Fruit fly (Drosophila melanogaster) whole organism, embryonic: ENCODE measurements around the gene CG1532.

Source experiments
- Bgb ChIP-seq: fragments of 200-800 bp; sonication (Bioruptor generic); IDR thresholded peaks from 2 replicates; pipeline ENCODE4 v1.3.6; 2022; ENCODE audit warnings: missing biosample characterization, missing genetic modification characterization; ENCODE audit not compliant: partially characterized antibody
- Blimp-1 ChIP-seq: fragments of 200-800 bp; sonication (Bioruptor generic); optimal IDR thresholded peaks from 3 replicates; lab custom pipeline; 2018; ENCODE audit warnings: missing biosample characterization, missing genetic modification characterization, mild to moderate bottlenecking, moderate library complexity, missing genetic modification reagents
- CG10366 ChIP-seq: fragments of 200-800 bp; sonication (Bioruptor generic); IDR thresholded peaks from 2 replicates; pipeline ENCODE4 v1.3.6; 2022; ENCODE audit warnings: missing biosample characterization, missing genetic modification characterization
- CG10565 ChIP-seq: fragments of 200-800 bp; sonication (Bioruptor generic); optimal IDR thresholded peaks from 3 replicates; lab custom pipeline; 2016; ENCODE audit warnings: missing biosample characterization, mild to moderate bottlenecking, missing genetic modification characterization
- CG12299 ChIP-seq: fragments of 200-800 bp; sonication (Bioruptor generic); optimal IDR thresholded peaks from 2 replicates; lab custom pipeline; 2018; ENCODE audit warnings: missing biosample characterization, mild to moderate bottlenecking, missing genetic modification characterization
- CG13123 ChIP-seq: fragments of 200-800 bp; sonication (Bioruptor generic); optimal IDR thresholded peaks from 2 replicates; lab custom pipeline; 2016; ENCODE audit warnings: missing biosample characterization, missing genetic modification characterization
- CG13287 ChIP-seq: fragments of 200-800 bp; sonication (Bioruptor generic); IDR thresholded peaks from 2 replicates; pipeline ENCODE4 v1.3.6; 2022; ENCODE audit warnings: missing biosample characterization, missing genetic modification characterization; ENCODE audit not compliant: partially characterized antibody
- CG13894 ChIP-seq: fragments of 200-800 bp; sonication (Bioruptor generic); optimal IDR thresholded peaks from 3 replicates; lab custom pipeline; 2018; ENCODE audit warnings: missing biosample characterization, mild to moderate bottlenecking, missing genetic modification characterization, moderate library complexity
- CG14014 ChIP-seq: fragments of 200-800 bp; sonication (Bioruptor generic); IDR thresholded peaks from 2 replicates; pipeline ENCODE4 v1.3.6; 2022; ENCODE audit warnings: missing biosample characterization, missing genetic modification characterization
- CG15479 ChIP-seq: fragments of 200-800 bp; sonication (Bioruptor generic); optimal IDR thresholded peaks from 3 replicates; lab custom pipeline; 2019; ENCODE audit warnings: missing biosample characterization, mild to moderate bottlenecking, missing genetic modification characterization, moderate library complexity
- CG17359 ChIP-seq: fragments of 200-800 bp; sonication (Bioruptor generic); optimal IDR thresholded peaks from 3 replicates; lab custom pipeline; 2018; ENCODE audit warnings: missing biosample characterization, mild to moderate bottlenecking, missing genetic modification characterization, moderate library complexity
- CG18599 ChIP-seq: fragments of 200-800 bp; sonication (Bioruptor generic); optimal IDR thresholded peaks from 3 replicates; lab custom pipeline; 2017; ENCODE audit warnings: missing biosample characterization, missing genetic modification characterization, mild to moderate bottlenecking, moderate library complexity, missing genetic modification reagents
- CG2120 ChIP-seq: fragments of 200-800 bp; sonication (Bioruptor generic); optimal IDR thresholded peaks from 3 replicates; lab custom pipeline; 2016; ENCODE audit warnings: missing biosample characterization, missing genetic modification characterization
- CG31365 ChIP-seq: fragments of 200-800 bp; sonication (Bioruptor generic); optimal IDR thresholded peaks from 2 replicates; lab custom pipeline; 2018; ENCODE audit warnings: missing biosample characterization, mild to moderate bottlenecking, missing genetic modification characterization
- CG4282 ChIP-seq: fragments of 200-800 bp; sonication (Bioruptor generic); optimal IDR thresholded peaks from 2 replicates; lab custom pipeline; 2016; ENCODE audit warnings: missing biosample characterization, missing genetic modification characterization
- CG4328 ChIP-seq: fragments of 200-800 bp; sonication (Bioruptor generic); optimal IDR thresholded peaks from 3 replicates; lab custom pipeline; 2017; ENCODE audit warnings: missing biosample characterization, missing genetic modification reagents, missing genetic modification characterization
- CG4404 ChIP-seq: fragments of 200-800 bp; sonication (Bioruptor generic); IDR thresholded peaks from 2 replicates; pipeline ENCODE4 v1.3.6; 2022; ENCODE audit warnings: missing biosample characterization, missing genetic modification characterization
- CG4617 ChIP-seq: fragments of 200-800 bp; sonication (Bioruptor generic); optimal IDR thresholded peaks from 3 replicates; lab custom pipeline; 2016; ENCODE audit warnings: missing biosample characterization, missing genetic modification characterization, borderline replicate concordance
- CG8089 ChIP-seq: fragments of 200-800 bp; sonication (Bioruptor generic); optimal IDR thresholded peaks from 3 replicates; lab custom pipeline; 2016; ENCODE audit warnings: missing biosample characterization, missing genetic modification characterization
- CG8290 ChIP-seq, 3 experiments: fragments of 200-800 bp; sonication (Bioruptor generic); optimal IDR thresholded peaks; 2 replicates each; lab custom pipeline; 2016 to 2019; ENCODE audit warnings: missing biosample characterization in 3 of 3, missing genetic modification characterization in 3 of 3, mild to moderate bottlenecking in 2 of 3, moderate library complexity in 1 of 3
- CG9797 ChIP-seq: fragments of 200-800 bp; sonication (Bioruptor generic); optimal IDR thresholded peaks from 3 replicates; lab custom pipeline; 2018; ENCODE audit warnings: missing biosample characterization, mild to moderate bottlenecking, missing genetic modification characterization
- CTCF ChIP-seq: fragments of 200-800 bp; sonication (Bioruptor generic); optimal IDR thresholded peaks from 2 replicates; lab custom pipeline; 2017; ENCODE audit warnings: missing biosample characterization, mild to moderate bottlenecking, missing genetic modification characterization, moderate library complexity
- CoRest ChIP-seq: fragments of 200-800 bp; sonication (Bioruptor generic); optimal IDR thresholded peaks from 3 replicates; lab custom pipeline; 2018; ENCODE audit warnings: missing biosample characterization, mild to moderate bottlenecking, missing genetic modification characterization, moderate library complexity
- Dfd ChIP-seq, 2 experiments: fragments of >200 bp; optimal IDR thresholded peaks; 2 replicates each; lab custom pipeline; 2017; ENCODE audit warnings: missing biosample characterization in 2 of 2, missing genetic modification characterization in 2 of 2
- Dip2 ChIP-seq: fragments of 200-800 bp; sonication (Bioruptor generic); IDR thresholded peaks from 2 replicates; pipeline ENCODE4 v1.3.6; 2022; ENCODE audit warnings: missing biosample characterization, missing genetic modification characterization
- GATAe ChIP-seq: fragments of 200-800 bp; sonication (Bioruptor generic); conservative IDR thresholded peaks from 2 replicates; pipeline ENCODE4 v1.3.6; 2022; ENCODE audit warnings: missing biosample characterization, missing genetic modification characterization
- Hr3 ChIP-seq: fragments of 200-800 bp; sonication (Bioruptor generic); optimal IDR thresholded peaks from 3 replicates; lab custom pipeline; 2016; ENCODE audit warnings: missing biosample characterization, missing genetic modification characterization
- Lhr ChIP-seq: fragments of 200-800 bp; sonication (Bioruptor generic); optimal IDR thresholded peaks from 3 replicates; lab custom pipeline; 2017; ENCODE audit warnings: mild to moderate bottlenecking, missing biosample characterization, missing genetic modification reagents, missing genetic modification characterization
- MESR4 ChIP-seq: fragments of 200-800 bp; sonication (Bioruptor generic); optimal IDR thresholded peaks from 2 replicates; lab custom pipeline; 2018; ENCODE audit warnings: missing biosample characterization, mild to moderate bottlenecking, missing genetic modification characterization, moderate library complexity
- Optix ChIP-seq: fragments of 200-800 bp; sonication (Bioruptor generic); IDR thresholded peaks from 3 replicates; pipeline ENCODE4 v1.3.6; 2022; ENCODE audit warnings: missing biosample characterization, missing genetic modification characterization
- Side ChIP-seq: fragments of 200-800 bp; sonication (Bioruptor generic); optimal IDR thresholded peaks from 2 replicates; lab custom pipeline; 2016; ENCODE audit warnings: missing biosample characterization, missing genetic modification characterization
- Stat92E ChIP-seq, 3 experiments: fragments of >200 bp in 2 of 3; fragments of 200-800 bp in 1 of 3; sonication (Bioruptor generic) in 1 of 3; optimal IDR thresholded peaks; 2 replicates each; lab custom pipeline; 2017 to 2019; ENCODE audit warnings: missing biosample characterization in 3 of 3, missing genetic modification characterization in 3 of 3, mild to moderate bottlenecking in 1 of 3, moderate library complexity in 1 of 3
- ac ChIP-seq: fragments of 200-800 bp; sonication (Bioruptor generic); optimal IDR thresholded peaks from 3 replicates; lab custom pipeline; 2017; ENCODE audit warnings: missing biosample characterization, mild to moderate bottlenecking, missing genetic modification characterization
- bigmax ChIP-seq: fragments of 200-800 bp; sonication (Bioruptor generic); optimal IDR thresholded peaks from 2 replicates; lab custom pipeline; 2018; ENCODE audit warnings: missing biosample characterization, mild to moderate bottlenecking, missing genetic modification characterization
- bsh ChIP-seq, 2 experiments: fragments of 200-800 bp; sonication (Bioruptor generic); optimal IDR thresholded peaks; 2 replicates each; lab custom pipeline; 2017 to 2018; ENCODE audit warnings: mild to moderate bottlenecking in 2 of 2, missing biosample characterization in 2 of 2, missing genetic modification characterization in 2 of 2, moderate library complexity in 1 of 2
- crol ChIP-seq: fragments of 200-800 bp; sonication (Bioruptor generic); IDR thresholded peaks from 2 replicates; pipeline ENCODE4 v1.3.6; 2022; ENCODE audit warnings: missing biosample characterization, missing genetic modification characterization
- dati ChIP-seq: fragments of 200-800 bp; sonication (Bioruptor generic); IDR thresholded peaks from 2 replicates; pipeline ENCODE4 v1.3.6; 2022; ENCODE audit warnings: missing biosample characterization, missing genetic modification characterization
- eve ChIP-seq, 2 experiments: fragments of >200 bp; optimal IDR thresholded peaks; 2 replicates each; lab custom pipeline; 2017; ENCODE audit warnings: missing biosample characterization in 2 of 2, missing genetic modification characterization in 2 of 2
- ewg ChIP-seq: fragments of 200-800 bp; sonication (Bioruptor generic); optimal IDR thresholded peaks from 3 replicates; lab custom pipeline; 2017; ENCODE audit warnings: mild to moderate bottlenecking, missing biosample characterization, missing genetic modification reagents, missing genetic modification characterization
- fru ChIP-seq: fragments of >200 bp; optimal IDR thresholded peaks from 2 replicates; lab custom pipeline; 2017
- kay ChIP-seq: fragments of 200-800 bp; sonication (Bioruptor generic); optimal IDR thresholded peaks from 2 replicates; lab custom pipeline; 2016; ENCODE audit warnings: missing biosample characterization, missing genetic modification characterization
- nau ChIP-seq: fragments of 200-800 bp; sonication (Bioruptor generic); optimal IDR thresholded peaks from 3 replicates; lab custom pipeline; 2017; ENCODE audit warnings: missing biosample characterization, mild to moderate bottlenecking, missing genetic modification characterization, missing genetic modification reagents
- nmo ChIP-seq: fragments of 200-800 bp; sonication (Bioruptor generic); optimal IDR thresholded peaks from 2 replicates; lab custom pipeline; 2018; ENCODE audit warnings: missing biosample characterization, mild to moderate bottlenecking, missing genetic modification characterization, moderate library complexity
- org-1 ChIP-seq: fragments of 200-800 bp; sonication (Bioruptor generic); optimal IDR thresholded peaks from 2 replicates; lab custom pipeline; 2017; ENCODE audit warnings: missing biosample characterization, missing genetic modification characterization
- p53 ChIP-seq: fragments of 200-800 bp; sonication (Bioruptor generic); optimal IDR thresholded peaks from 2 replicates; lab custom pipeline; 2016; ENCODE audit warnings: missing biosample characterization, missing genetic modification characterization
- rib ChIP-seq: fragments of 200-800 bp; sonication (Bioruptor generic); IDR thresholded peaks from 2 replicates; pipeline ENCODE4 v1.3.6; 2022; ENCODE audit warnings: missing biosample characterization, missing genetic modification characterization
- seq ChIP-seq: fragments of 200-800 bp; sonication (Bioruptor generic); IDR thresholded peaks from 2 replicates; pipeline ENCODE4 v1.3.6; 2022; ENCODE audit warnings: missing biosample characterization, missing genetic modification characterization
- slbo ChIP-seq: fragments of 200-800 bp; sonication (Bioruptor generic); IDR thresholded peaks from 2 replicates; pipeline ENCODE4 v1.3.6; 2022; ENCODE audit warnings: missing biosample characterization, missing genetic modification characterization
- sna ChIP-seq: fragments of 200-800 bp; sonication (Bioruptor generic); IDR thresholded peaks from 2 replicates; pipeline ENCODE4 v1.3.6; 2022; ENCODE audit warnings: missing biosample characterization, missing genetic modification characterization; ENCODE audit not compliant: partially characterized antibody
- stwl ChIP-seq: fragments of 200-800 bp; sonication (Bioruptor generic); optimal IDR thresholded peaks from 3 replicates; lab custom pipeline; 2018; ENCODE audit warnings: missing biosample characterization, mild to moderate bottlenecking, missing genetic modification characterization, moderate library complexity
- tio ChIP-seq: fragments of 200-800 bp; sonication (Bioruptor generic); optimal IDR thresholded peaks from 2 replicates; lab custom pipeline; 2017; ENCODE audit warnings: missing biosample characterization, missing genetic modification characterization, inconsistent platforms

The CG1532 gene

dm6 chrX:21031819-21032261 is 3.7 kb upstream of the CG1532 start, which contains the start of gene CG1529 (continued):
- no peak for TF ChIP-seq CG31365 (tag; lab: Kevin White, UChicago)
- TF ChIP-seq Stat92E (GFP tag; optimal IDR thresholded peaks at IDR 0.05; lab: Kevin White, UChicago): no peak
- no peak for TF ChIP-seq CG2120 (GFP tag; lab: Kevin White, UChicago)
- no peak for TF ChIP-seq org-1 (GFP tag; lab: Kevin White, UChicago)
- no peak for TF ChIP-seq CTCF
- TF ChIP-seq Bgb (GFP tag; lab: Robert Waterston, UW): peak; percentile 36; the same call in 1 of the 2 replicates
- peak; percentile 40 for TF ChIP-seq CG8290 (GFP tag; optimal IDR thresholded peaks at IDR 0.05; lab: Kevin White, UChicago)
- peak in 1 of 2 experiments; percentile 10 for TF ChIP-seq CG8290 (tag; optimal IDR thresholded peaks at IDR 0.05; lab: Kevin White, UChicago)
- peak; percentile 67 for TF ChIP-seq stwl (tag; lab: Kevin White, UChicago)
- TF ChIP-seq ac: no peak
- TF ChIP-seq CG13287 (GFP tag; lab: Robert Waterston, UW): peak; percentile 56
- TF ChIP-seq CG14014: no peak
- TF ChIP-seq kay (GFP tag; lab: Kevin White, UChicago): no peak
- TF ChIP-seq CG13894 (tag; lab: Kevin White, UChicago): no peak
- no peak for TF ChIP-seq CG13123
- no peak for TF ChIP-seq GATAe (GFP tag; lab: Robert Waterston, UW)
- TF ChIP-seq eve (GFP tag; optimal IDR thresholded peaks at IDR 0.05; lab: Kevin White, UChicago): no peak
- no peak for TF ChIP-seq CoRest
- TF ChIP-seq CG10565 (GFP tag; lab: Kevin White, UChicago): no peak
- TF ChIP-seq tio: no peak
- TF ChIP-seq CG4404 (GFP tag; lab: Robert Waterston, UW): no peak
- no peak for TF ChIP-seq rib (GFP tag; lab: Robert Waterston, UW)
- TF ChIP-seq Dip2 (GFP tag; lab: Robert Waterston, UW): no peak
- no peak for TF ChIP-seq fru (lab: Kevin White, UChicago)
- no peak for TF ChIP-seq Optix (GFP tag; lab: Robert Waterston, UW)
- TF ChIP-seq sna: no peak
- no peak for TF ChIP-seq dati (GFP tag; lab: Robert Waterston, UW)
- TF ChIP-seq CG9797 (GFP tag; lab: Kevin White, UChicago): peak; percentile 59
- TF ChIP-seq nmo (GFP tag; lab: Kevin White, UChicago): peak; percentile 17
- no peak for TF ChIP-seq CG15479
- TF ChIP-seq CG10366 (GFP tag; lab: Robert Waterston, UW): no peak
- no peak for TF ChIP-seq slbo
- no peak for TF ChIP-seq crol (GFP tag; lab: Robert Waterston, UW)
- TF ChIP-seq CG17359 (tag; lab: Kevin White, UChicago): no peak
- no peak for TF ChIP-seq ewg (GFP tag; lab: Kevin White, UChicago)
- TF ChIP-seq nau: no peak
- TF ChIP-seq Blimp-1: no peak
- TF ChIP-seq MESR4: peak; percentile 64
- no peak for TF ChIP-seq Hr3 (GFP tag; lab: Kevin White, UChicago)
- TF ChIP-seq bsh (GFP tag; optimal IDR thresholded peaks at IDR 0.05; lab: Kevin White, UChicago): no peak
- no peak for TF ChIP-seq CG18599 (GFP tag; lab: Kevin White, UChicago)
- TF ChIP-seq CG4617: peak; percentile 10
- TF ChIP-seq bigmax: no peak
- no peak for TF ChIP-seq seq (GFP tag; lab: Robert Waterston, UW)
- TF ChIP-seq CG4282 (GFP tag; lab: Kevin White, UChicago): no peak
- TF ChIP-seq p53: no peak
- no peak for TF ChIP-seq Dfd (GFP tag; optimal IDR thresholded peaks at IDR 0.05; lab: Kevin White, UChicago)
- TF ChIP-seq CG4328 (GFP tag; lab: Kevin White, UChicago): no peak
- TF ChIP-seq CG8089 (GFP tag; lab: Kevin White, UChicago): no peak
- TF ChIP-seq CG12299 (tag; lab: Kevin White, UChicago): no peak
- TF ChIP-seq Lhr (GFP tag; lab: Kevin White, UChicago): peak; percentile 19
- no peak for TF ChIP-seq Side
